Fruit fly (Drosophila melanogaster): ENCODE data around the gene CG13771.

CG13771 gene

DNA sequence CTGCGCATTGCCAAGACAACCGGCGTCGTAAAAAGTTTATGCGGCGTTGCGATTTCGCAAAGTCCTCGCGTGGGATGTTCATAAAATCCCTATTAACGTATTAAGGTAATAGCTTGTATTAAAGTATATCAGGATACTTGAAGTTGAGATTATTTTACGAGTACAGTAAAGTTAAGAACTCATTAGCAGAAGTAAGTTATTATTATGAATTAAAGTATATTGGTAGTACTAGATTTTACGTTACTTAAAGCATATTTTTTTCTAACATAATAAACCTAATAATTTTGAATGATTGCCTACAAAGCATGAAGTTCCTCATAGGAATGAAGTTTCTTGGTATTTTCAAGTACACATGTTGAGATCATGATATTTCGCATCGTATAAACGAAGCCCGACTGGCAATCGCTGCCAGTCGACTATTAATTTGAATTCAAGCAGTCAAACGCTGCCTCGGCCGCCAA, 30.4 kb upstream of the CG13771 start (continued):
- peak; percentile 90 for TF ChIP-seq sens (GFP tag)
- TF ChIP-seq CG7987 (GFP tag; optimal IDR thresholded peaks at IDR 0.05) = no peak
- TF ChIP-seq CG15269 (tag; optimal IDR thresholded peaks at IDR 0.05) = peak; percentile 54
- TF ChIP-seq Atf6 (GFP tag; IDR thresholded peaks at IDR 0.05) = peak; percentile 14; the same call in 1 of the 2 replicates
- TF ChIP-seq mirr (GFP tag; optimal IDR thresholded peaks at IDR 0.05) = no peak
- TF ChIP-seq repo (GFP tag; optimal IDR thresholded peaks at IDR 0.05) = no peak
- no peak for TF ChIP-seq pb (GFP tag; optimal IDR thresholded peaks at IDR 0.05)
- TF ChIP-seq CG10979 (tag; optimal IDR thresholded peaks at IDR 0.05) = peak; percentile 83
- TF ChIP-seq pita (GFP tag; optimal IDR thresholded peaks at IDR 0.05) = no peak
- peak; percentile 77 for TF ChIP-seq CG2712 (tag; optimal IDR thresholded peaks at IDR 0.05)
- no peak for TF ChIP-seq slou (GFP tag; optimal IDR thresholded peaks at IDR 0.05)
- peak; percentile 21 for TF ChIP-seq Hsf (GFP tag; optimal IDR thresholded peaks at IDR 0.05)
- no peak for TF ChIP-seq CG4282 (GFP tag; optimal IDR thresholded peaks at IDR 0.05)
- TF ChIP-seq bsh (GFP tag; optimal IDR thresholded peaks at IDR 0.05) = peak; percentile 47 to 58
- TF ChIP-seq CG34376 (GFP tag; optimal IDR thresholded peaks at IDR 0.05) = peak; percentile 14
- 0 out of 2 replicates have a peak, but pooled peaks have one; percentile 34 for TF ChIP-seq CG14014 (GFP tag; IDR thresholded peaks at IDR 0.05)
- TF ChIP-seq CG1792 (GFP tag; optimal IDR thresholded peaks at IDR 0.05) = no peak
- no peak for TF ChIP-seq CG4707 (GFP tag; optimal IDR thresholded peaks at IDR 0.05)
- TF ChIP-seq dpn (GFP tag; optimal IDR thresholded peaks at IDR 0.05) = peak in 1 of 2 experiments; percentile 13
- TF ChIP-seq chinmo (GFP tag; IDR thresholded peaks at IDR 0.05; ENCODE audit: partially characterized antibody) = no peak
- TF ChIP-seq CG6791 (GFP tag; IDR thresholded peaks at IDR 0.05; ENCODE audit: partially characterized antibody) = no peak
- no peak for TF ChIP-seq CG6175 (GFP tag; IDR thresholded peaks at IDR 0.05)
- TF ChIP-seq sqz (GFP tag; optimal IDR thresholded peaks at IDR 0.05) = peak; percentile 31
- peak; percentile 12 for TF ChIP-seq CG12299 (tag; optimal IDR thresholded peaks at IDR 0.05)
- TF ChIP-seq Scr (GFP tag; IDR thresholded peaks at IDR 0.05; ENCODE audit: partially characterized antibody) = no peak
- TF ChIP-seq odd (GFP tag; optimal IDR thresholded peaks at IDR 0.05) = peak; percentile 50
- TF ChIP-seq gem (tag; optimal IDR thresholded peaks at IDR 0.05) = peak; percentile 77
- peak; percentile 45 for TF ChIP-seq CG18619 (GFP tag; optimal IDR thresholded peaks at IDR 0.05)
- peak in 1 of 2 experiments; percentile 78 for TF ChIP-seq Hr51 (GFP tag; optimal IDR thresholded peaks at IDR 0.05)
- TF ChIP-seq Bdp1 (GFP tag; optimal IDR thresholded peaks at IDR 0.05) = no peak
- TF ChIP-seq CG11398 (GFP tag; optimal IDR thresholded peaks at IDR 0.05) = no peak
- 0 out of 2 replicates have a peak, but pooled peaks have one; percentile 21 for TF ChIP-seq sisA (GFP tag; IDR thresholded peaks at IDR 0.05)
- peak; percentile 23 for TF ChIP-seq Asciz (GFP tag; optimal IDR thresholded peaks at IDR 0.05)
- peak; percentile 55 for TF ChIP-seq row (GFP tag; IDR thresholded peaks at IDR 0.05)
- TF ChIP-seq CG12104 (GFP tag; optimal IDR thresholded peaks at IDR 0.05) = peak; percentile 19
- TF ChIP-seq cwo (GFP tag; optimal IDR thresholded peaks at IDR 0.05) = peak; percentile 12
- TF ChIP-seq CG33557 (GFP tag; optimal IDR thresholded peaks at IDR 0.05) = peak; percentile 48
- peak; percentile 37 for TF ChIP-seq az2 (GFP tag; optimal IDR thresholded peaks at IDR 0.05)
- no peak for TF ChIP-seq da (GFP tag; optimal IDR thresholded peaks at IDR 0.05)
- peak; percentile 83 for TF ChIP-seq CG17361 (GFP tag; IDR thresholded peaks at IDR 0.05)
- TF ChIP-seq Chrac-16 (GFP tag; optimal IDR thresholded peaks at IDR 0.05) = no peak
- peak; percentile 59 for TF ChIP-seq Oli (tag; optimal IDR thresholded peaks at IDR 0.05)
- no peak for TF ChIP-seq prd (optimal IDR thresholded peaks at IDR 0.05)
- 0 out of 3 replicates have a peak, but pooled peaks have one; percentile 23 for TF ChIP-seq prd (GFP tag; IDR thresholded peaks at IDR 0.05)
- TF ChIP-seq C15 (GFP tag; IDR thresholded peaks at IDR 0.05) = no peak
- TF ChIP-seq Bteb2 (GFP tag; optimal IDR thresholded peaks at IDR 0.05) = peak; percentile 8
- peak; percentile 36 for TF ChIP-seq org-1 (GFP tag; optimal IDR thresholded peaks at IDR 0.05)
- TF ChIP-seq nerfin-1 (tag; optimal IDR thresholded peaks at IDR 0.05) = peak; percentile 54
- no peak for TF ChIP-seq nau (GFP tag; optimal IDR thresholded peaks at IDR 0.05)
- no peak for TF ChIP-seq Taf1 (GFP tag; IDR thresholded peaks at IDR 0.05)
